Worm (Caenorhabditis elegans): ENCODE measurements around the gene smc-6.
"Not testable (repeated sequence)": the region's sequence is repeated elsewhere in the genome, so short reads cannot be mapped to it uniquely, and the experiment has no call there.

The smc-6 gene

ce11 chrII:11551981-11552380 is 26.5 kb upstream of the smc-6 start, which contains the start of gene dhgd-1:
Gene dhgd-1, minus strand, starts transcription at chrII:11552081.
- not testable (repeated sequence) for TF ChIP-seq lsy-12 (tag; optimal IDR thresholded peaks at IDR 0.05); nhr-237 (tag; optimal IDR thresholded peaks at IDR 0.05); unc-62 (GFP tag; optimal IDR thresholded peaks at IDR 0.05)

ce11 chrII:11555634-11556033 is 22.9 kb upstream of the smc-6 start, which contains the start of gene F54D5.24:
Gene F54D5.24, plus strand, starts transcription at chrII:11555949.
- TF ChIP-seq nhr-28 (tag; optimal IDR thresholded peaks at IDR 0.05) (no peak), pha-4 (tag; optimal IDR thresholded peaks at IDR 0.05) (peak; percentile 10), mml-1 (tag; optimal IDR thresholded peaks at IDR 0.05) (no peak), aly-2 (tag; optimal IDR thresholded peaks at IDR 0.05) (no peak), eor-1 (tag; optimal IDR thresholded peaks at IDR 0.05) (no peak), nhr-25 (tag; optimal IDR thresholded peaks at IDR 0.05) (no peak)

ce11 chrII:11556338-11556737 is 22.2 kb upstream of the smc-6 start, which contains the start of gene F54D5.17:
Gene F54D5.17, plus strand, starts transcription at chrII:11556638.
- TF ChIP-seq elt-3 (tag; optimal IDR thresholded peaks at IDR 0.05) (no peak), nhr-28 (tag; optimal IDR thresholded peaks at IDR 0.05) (no peak), nhr-76 (tag; optimal IDR thresholded peaks at IDR 0.05) (no peak), nhr-43 (tag; optimal IDR thresholded peaks at IDR 0.05; ENCODE audit: poor library complexity, severe bottlenecking) (no peak)

- TF ChIP-seq fkh-2 (tag; optimal IDR thresholded peaks at IDR 0.05) (no peak), nhr-23 (tag; optimal IDR thresholded peaks at IDR 0.05) (no peak), elt-2 (tag; optimal IDR thresholded peaks at IDR 0.05) (no peak), lin-39 (tag; optimal IDR thresholded peaks at IDR 0.05) (no peak), ztf-4 (tag; optimal IDR thresholded peaks at IDR 0.05) (no peak)
Measured at ce11 chrII:11564127-11564526, 14.4 kb upstream of the smc-6 start, which contains the start of gene F54D5.15. Gene F54D5.15, minus strand, starts transcription at chrII:11564227.

ce11 chrII:11566970-11567711 is 11.4 kb upstream of the smc-6 start, which contains the start of gene F54D5.5:
Gene F54D5.5, minus strand, starts transcription at chrII:11567020.
- TF ChIP-seq ceh-82 (tag; optimal IDR thresholded peaks at IDR 0.05) (no peak), lin-15B (tag; optimal IDR thresholded peaks at IDR 0.05) (peak; percentile 49)

ce11 chrII:11568670-11569069 is 9.8 kb upstream of the smc-6 start:
- TF ChIP-seq fkh-2 (tag; optimal IDR thresholded peaks at IDR 0.05) = no peak
- no peak for TF ChIP-seq elt-3 (tag; optimal IDR thresholded peaks at IDR 0.05)
- TF ChIP-seq egl-5 (tag; optimal IDR thresholded peaks at IDR 0.05) = no peak
- TF ChIP-seq lsy-12 (tag; optimal IDR thresholded peaks at IDR 0.05) = no peak

ce11 chrII:11569213-11569868 is 9.2 kb upstream of the smc-6 start, which contains the start of the genes F54D5.23 and F54D5.4:
Gene F54D5.23, minus strand, starts transcription at chrII:11569287.
Gene F54D5.4, plus strand, starts transcription at chrII:11569818.
- no peak for TF ChIP-seq nhr-23 (tag; optimal IDR thresholded peaks at IDR 0.05)
- no peak for TF ChIP-seq ZK546.5 (tag; optimal IDR thresholded peaks at IDR 0.05)
- TF ChIP-seq daf-12 (tag; optimal IDR thresholded peaks at IDR 0.05) = no peak
- TF ChIP-seq elt-3 (tag; optimal IDR thresholded peaks at IDR 0.05) = no peak
- peak; percentile 52 for TF ChIP-seq elt-2 (tag; optimal IDR thresholded peaks at IDR 0.05)
- TF ChIP-seq lin-15B (tag; optimal IDR thresholded peaks at IDR 0.05) = no peak
- TF ChIP-seq jun-1 (tag; optimal IDR thresholded peaks at IDR 0.05) = no peak
- no peak for TF ChIP-seq lin-39 (tag; optimal IDR thresholded peaks at IDR 0.05)
- no peak for TF ChIP-seq nhr-28 (tag; optimal IDR thresholded peaks at IDR 0.05)
- TF ChIP-seq tbx-2 (tag; optimal IDR thresholded peaks at IDR 0.05) = no peak
- no peak for TF ChIP-seq unc-39 (tag; optimal IDR thresholded peaks at IDR 0.05)
- peak; percentile 33 for TF ChIP-seq pqm-1 (tag; optimal IDR thresholded peaks at IDR 0.05)
- no peak for TF ChIP-seq aly-2 (tag; optimal IDR thresholded peaks at IDR 0.05)
- TF ChIP-seq nhr-76 (tag; optimal IDR thresholded peaks at IDR 0.05) = no peak
- TF ChIP-seq fkh-2 (tag; optimal IDR thresholded peaks at IDR 0.05) = no peak
- no peak for TF ChIP-seq skn-1 (tag; optimal IDR thresholded peaks at IDR 0.05)
- no peak for TF ChIP-seq unc-62 (GFP tag; optimal IDR thresholded peaks at IDR 0.05)
- no peak for TF ChIP-seq ztf-11 (tag; optimal IDR thresholded peaks at IDR 0.05)

All from whole organism, L3 larva.